Fruit fly (Drosophila melanogaster) whole organism, embryonic: Measurements from ENCODE around the gene CG17154.

Experiments
- Aef1 ChIP-seq: fragments of 200-800 bp; sonication (Bioruptor generic); IDR thresholded peaks from 3 replicates; pipeline ENCODE4 v1.3.6; 2022; ENCODE audit warnings: missing biosample characterization, missing genetic modification characterization
- CG10543 ChIP-seq: fragments of 200-800 bp; sonication (Bioruptor generic); optimal IDR thresholded peaks from 3 replicates; lab custom pipeline; 2017; ENCODE audit warnings: missing biosample characterization, mild to moderate bottlenecking, missing genetic modification characterization, moderate library complexity
- CG10979 ChIP-seq: fragments of 200-800 bp; sonication (Bioruptor generic); optimal IDR thresholded peaks from 2 replicates; lab custom pipeline; 2018; ENCODE audit warnings: missing biosample characterization, mild to moderate bottlenecking, missing genetic modification characterization, moderate library complexity
- CG11398 ChIP-seq: fragments of 200-800 bp; sonication (Bioruptor generic); optimal IDR thresholded peaks from 2 replicates; lab custom pipeline; 2016; ENCODE audit warnings: missing biosample characterization, missing genetic modification characterization
- CG11504 ChIP-seq: fragments of 200-800 bp; sonication (Bioruptor generic); optimal IDR thresholded peaks from 3 replicates; lab custom pipeline; 2019; ENCODE audit warnings: missing biosample characterization, mild to moderate bottlenecking, missing genetic modification characterization, moderate library complexity
- CG1233 ChIP-seq: fragments of 200-800 bp; sonication (Bioruptor generic); optimal IDR thresholded peaks from 4 replicates; lab custom pipeline; 2018; ENCODE audit warnings: missing biosample characterization, mild to moderate bottlenecking, missing genetic modification characterization
- CG14050 ChIP-seq: fragments of 200-800 bp; sonication (Bioruptor generic); IDR thresholded peaks from 3 replicates; pipeline ENCODE4 v1.3.6; 2022; ENCODE audit warnings: missing biosample characterization, missing genetic modification characterization
- CG15601 ChIP-seq: fragments of 200-800 bp; sonication (Bioruptor generic); optimal IDR thresholded peaks from 3 replicates; lab custom pipeline; 2019; ENCODE audit warnings: missing biosample characterization, mild to moderate bottlenecking, missing genetic modification characterization, moderate library complexity
- CG16779 ChIP-seq: fragments of 200-800 bp; sonication (Bioruptor generic); IDR thresholded peaks from 2 replicates; pipeline ENCODE4 v1.3.6; 2022; ENCODE audit warnings: missing biosample characterization, missing genetic modification characterization
- CG2202 ChIP-seq: fragments of 200-800 bp; sonication (Bioruptor generic); optimal IDR thresholded peaks from 2 replicates; lab custom pipeline; 2018; ENCODE audit warnings: missing biosample characterization, mild to moderate bottlenecking, missing genetic modification characterization
- CG30403 ChIP-seq: fragments of 200-800 bp; sonication (Bioruptor generic); optimal IDR thresholded peaks from 3 replicates; lab custom pipeline; 2016; ENCODE audit warnings: missing biosample characterization, missing genetic modification characterization
- CG31441 ChIP-seq: fragments of 200-800 bp; sonication (Bioruptor generic); IDR thresholded peaks from 2 replicates; pipeline ENCODE4 v1.3.6; 2022; ENCODE audit warnings: missing biosample characterization, missing genetic modification characterization
- CG4617 ChIP-seq: fragments of 200-800 bp; sonication (Bioruptor generic); optimal IDR thresholded peaks from 3 replicates; lab custom pipeline; 2016; ENCODE audit warnings: missing biosample characterization, missing genetic modification characterization, borderline replicate concordance
- CG7357 ChIP-seq: fragments of 200-800 bp; sonication (Bioruptor generic); IDR thresholded peaks from 3 replicates; pipeline ENCODE4 v1.3.6; 2022; ENCODE audit warnings: missing biosample characterization, missing genetic modification characterization
- CG7745 ChIP-seq: fragments of 200-800 bp; sonication (Bioruptor generic); optimal IDR thresholded peaks from 2 replicates; lab custom pipeline; 2018; ENCODE audit warnings: missing biosample characterization, mild to moderate bottlenecking, missing genetic modification characterization, moderate library complexity
- CG8388 ChIP-seq: fragments of 200-800 bp; sonication (Bioruptor generic); optimal IDR thresholded peaks from 2 replicates; lab custom pipeline; 2019; ENCODE audit warnings: missing biosample characterization, mild to moderate bottlenecking, missing genetic modification characterization, moderate library complexity
- CG8944 ChIP-seq: fragments of 200-800 bp; sonication (Bioruptor generic); optimal IDR thresholded peaks from 3 replicates; lab custom pipeline; 2016; ENCODE audit warnings: missing biosample characterization, missing genetic modification characterization
- Camta ChIP-seq: fragments of 200-800 bp; sonication (Bioruptor generic); optimal IDR thresholded peaks from 2 replicates; lab custom pipeline; 2016; ENCODE audit warnings: missing biosample characterization, missing genetic modification characterization
- D19A ChIP-seq: fragments of 200-800 bp; optimal IDR thresholded peaks from 3 replicates; lab custom pipeline; 2019; ENCODE audit warnings: missing biosample characterization, mild to moderate bottlenecking, missing genetic modification characterization, moderate library complexity
- Doc2 ChIP-seq: fragments of 200-800 bp; sonication (Bioruptor generic); IDR thresholded peaks from 2 replicates; pipeline ENCODE4 v1.3.6; 2022; ENCODE audit warnings: missing biosample characterization, missing genetic modification characterization
- Elba2 ChIP-seq: fragments of 200-800 bp; sonication (Bioruptor generic); optimal IDR thresholded peaks from 3 replicates; lab custom pipeline; 2016; ENCODE audit warnings: missing biosample characterization, missing genetic modification characterization
- Ets97D ChIP-seq: fragments of 200-800 bp; sonication (Bioruptor generic); optimal IDR thresholded peaks from 3 replicates; lab custom pipeline; 2016; ENCODE audit warnings: missing biosample characterization, missing genetic modification characterization
- Fer2 ChIP-seq: fragments of 200-800 bp; sonication (Bioruptor generic); optimal IDR thresholded peaks from 2 replicates; lab custom pipeline; 2018; ENCODE audit warnings: missing biosample characterization, mild to moderate bottlenecking, missing genetic modification characterization, moderate library complexity
- HmgZ ChIP-seq: fragments of 200-800 bp; sonication (Bioruptor generic); optimal IDR thresholded peaks from 2 replicates; lab custom pipeline; 2018; ENCODE audit warnings: missing biosample characterization, mild to moderate bottlenecking, missing genetic modification characterization
- Hmx ChIP-seq: fragments of 200-800 bp; sonication (Bioruptor generic); optimal IDR thresholded peaks from 2 replicates; lab custom pipeline; 2016; ENCODE audit warnings: missing biosample characterization, missing genetic modification characterization
- MTF-1 ChIP-seq: fragments of 200-800 bp; sonication (Bioruptor generic); optimal IDR thresholded peaks from 2 replicates; lab custom pipeline; 2018; ENCODE audit warnings: missing biosample characterization, mild to moderate bottlenecking, missing genetic modification characterization, borderline replicate concordance
- Myb ChIP-seq: fragments of 200-800 bp; sonication (Bioruptor generic); optimal IDR thresholded peaks from 2 replicates; lab custom pipeline; 2016; ENCODE audit warnings: missing biosample characterization, missing genetic modification characterization
- Sin3A ChIP-seq: fragments of >200 bp; optimal IDR thresholded peaks from 2 replicates; lab custom pipeline; 2018
- Ssrp ChIP-seq: fragments of 200-800 bp; sonication (Bioruptor generic); optimal IDR thresholded peaks from 2 replicates; lab custom pipeline; 2018; ENCODE audit warnings: missing biosample characterization, mild to moderate bottlenecking, missing genetic modification characterization, moderate library complexity
- Usf ChIP-seq: fragments of 200-800 bp; sonication (Bioruptor generic); optimal IDR thresholded peaks from 2 replicates; lab custom pipeline; 2017; ENCODE audit warnings: missing genotype, missing biosample characterization, missing genetic modification characterization
- Xrp1 ChIP-seq: fragments of 200-800 bp; sonication (Bioruptor generic); IDR thresholded peaks from 2 replicates; pipeline ENCODE4 v1.3.6; 2022; ENCODE audit warnings: missing biosample characterization, missing genetic modification characterization
- bbx ChIP-seq: fragments of 200-800 bp; sonication (Bioruptor generic); IDR thresholded peaks from 2 replicates; pipeline ENCODE4 v1.3.6; 2022; ENCODE audit warnings: missing biosample characterization, missing genetic modification characterization; ENCODE audit not compliant: partially characterized antibody
- bowl ChIP-seq: fragments of 200-800 bp; sonication (Bioruptor generic); IDR thresholded peaks from 2 replicates; pipeline ENCODE4 v1.3.6; 2022; ENCODE audit warnings: missing biosample characterization, missing genetic modification characterization
- cas ChIP-seq: fragments of 200-800 bp; sonication (Bioruptor generic); IDR thresholded peaks from 2 replicates; pipeline ENCODE4 v1.3.6; 2022; ENCODE audit warnings: missing biosample characterization, missing genetic modification characterization
- chinmo ChIP-seq: fragments of 200-800 bp; sonication (Bioruptor generic); IDR thresholded peaks from 4 replicates; pipeline ENCODE4 v1.3.6; 2022; ENCODE audit warnings: missing biosample characterization, missing genetic modification characterization; ENCODE audit not compliant: partially characterized antibody
- chn ChIP-seq: fragments of 200-800 bp; sonication (Bioruptor generic); optimal IDR thresholded peaks from 2 replicates; lab custom pipeline; 2016; ENCODE audit warnings: missing biosample characterization, missing genetic modification characterization
- disco-r ChIP-seq: fragments of 200-800 bp; sonication (Bioruptor generic); optimal IDR thresholded peaks from 2 replicates; lab custom pipeline; 2016; ENCODE audit warnings: missing biosample characterization, missing genetic modification characterization
- dmrt11E ChIP-seq: fragments of 200-800 bp; sonication (Bioruptor generic); optimal IDR thresholded peaks from 3 replicates; lab custom pipeline; 2018; ENCODE audit warnings: missing biosample characterization, mild to moderate bottlenecking, missing genetic modification characterization, moderate library complexity
- dmrt99B ChIP-seq: fragments of 200-800 bp; sonication (Bioruptor generic); optimal IDR thresholded peaks from 2 replicates; lab custom pipeline; 2018; ENCODE audit warnings: missing biosample characterization, mild to moderate bottlenecking, missing genetic modification characterization, moderate library complexity
- dpn ChIP-seq, 2 experiments: fragments of 200-800 bp; sonication (Bioruptor generic); optimal IDR thresholded peaks; 3 replicates each; lab custom pipeline; 2016; ENCODE audit warnings: missing biosample characterization in 2 of 2, missing genetic modification characterization in 2 of 2
- ewg ChIP-seq: fragments of 200-800 bp; sonication (Bioruptor generic); optimal IDR thresholded peaks from 3 replicates; lab custom pipeline; 2017; ENCODE audit warnings: mild to moderate bottlenecking, missing biosample characterization, missing genetic modification reagents, missing genetic modification characterization
- gem ChIP-seq: fragments of 200-800 bp; sonication (Bioruptor generic); optimal IDR thresholded peaks from 2 replicates; lab custom pipeline; 2019; ENCODE audit warnings: missing biosample characterization, mild to moderate bottlenecking, missing genetic modification characterization, moderate library complexity
- grau ChIP-seq: fragments of 200-800 bp; optimal IDR thresholded peaks from 3 replicates; lab custom pipeline; 2019; ENCODE audit warnings: missing biosample characterization, mild to moderate bottlenecking, missing genetic modification characterization, moderate library complexity
- ken ChIP-seq: fragments of 200-800 bp; sonication (Bioruptor generic); IDR thresholded peaks from 3 replicates; pipeline ENCODE4 v1.3.6; 2022; ENCODE audit warnings: missing biosample characterization, missing genetic modification characterization
- mam ChIP-seq: fragments of 200-800 bp; sonication (Bioruptor generic); optimal IDR thresholded peaks from 3 replicates; lab custom pipeline; 2016; ENCODE audit warnings: missing biosample characterization, missing genetic modification characterization
- pfk ChIP-seq: fragments of 200-800 bp; sonication (Bioruptor generic); optimal IDR thresholded peaks from 2 replicates; lab custom pipeline; 2018; ENCODE audit warnings: missing biosample characterization, mild to moderate bottlenecking, missing genetic modification characterization, moderate library complexity
- prd ChIP-seq, 3 experiments: fragments of >200 bp in 2 of 3; fragments of 200-800 bp in 1 of 3; sonication (Bioruptor generic) in 1 of 3; optimal IDR thresholded peaks in 2 of 3; IDR thresholded peaks in 1 of 3; 2 replicates in 2 of 3; 3 replicates in 1 of 3; pipeline versions ENCODE4 v1.3.6 to Lab custom; 2017 to 2022; ENCODE audit warnings: missing biosample characterization in 1 of 3, missing genetic modification characterization in 1 of 3
- sd ChIP-seq: fragments of 200-800 bp; sonication (Bioruptor generic); optimal IDR thresholded peaks from 3 replicates; lab custom pipeline; 2018; ENCODE audit warnings: missing biosample characterization, mild to moderate bottlenecking, missing genetic modification characterization, moderate library complexity
- sens ChIP-seq: fragments of 200-800 bp; sonication (Bioruptor generic); peaks from one replicate; lab custom pipeline; 2016; ENCODE audit warnings: missing biosample characterization, missing genetic modification characterization
- slp2 ChIP-seq: fragments of 200-800 bp; sonication (Bioruptor generic); optimal IDR thresholded peaks from 2 replicates; lab custom pipeline; 2016; ENCODE audit warnings: missing biosample characterization, missing genetic modification characterization

The CG17154 gene

DNA sequence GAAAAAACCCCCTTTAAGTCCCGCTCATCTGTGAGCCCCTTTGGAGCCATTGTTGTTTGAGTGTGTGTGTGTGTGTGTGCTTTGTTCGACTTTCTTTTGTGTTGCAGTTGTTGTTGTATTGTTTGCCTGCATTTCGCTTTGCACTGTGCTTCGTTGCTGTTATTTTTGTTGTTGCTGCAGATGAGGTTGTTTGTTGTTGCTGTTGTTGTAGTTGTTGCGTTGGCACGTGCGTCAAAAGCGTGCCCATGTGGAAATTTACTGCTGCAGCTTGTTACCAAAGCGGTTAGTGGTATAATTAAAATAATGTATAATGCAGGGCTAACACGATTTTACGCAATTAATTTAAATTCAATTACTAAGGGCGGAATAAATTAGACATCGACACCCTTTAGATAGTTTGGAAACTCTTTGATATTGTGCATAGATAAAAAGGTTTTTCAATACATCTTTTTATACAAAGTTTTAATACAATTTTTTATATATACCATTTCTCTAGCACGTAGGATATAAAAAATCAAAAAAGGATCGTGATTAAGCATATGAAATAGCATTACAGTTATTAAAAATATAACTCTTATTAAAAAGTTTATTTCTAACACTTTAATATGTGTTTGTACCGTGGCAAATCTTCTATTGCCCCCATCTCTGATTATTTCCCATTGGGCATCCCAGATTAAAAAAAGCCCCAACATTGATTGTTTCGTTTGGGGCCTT lies 1.9 kb downstream of the CG17154 start (continued):
- TF ChIP-seq prd (optimal IDR thresholded peaks at IDR 0.05; lab: Kevin White, UChicago) (no peak), prd (GFP tag; IDR thresholded peaks at IDR 0.05; lab: Robert Waterston, UW) (0 out of 3 replicates have a peak, but pooled peaks have one; percentile 6), bbx (GFP tag; lab: Robert Waterston, UW) (no peak), CG10543 (GFP tag; lab: Kevin White, UChicago) (no peak), ewg (GFP tag; lab: Kevin White, UChicago) (no peak), CG11398 (GFP tag; lab: Kevin White, UChicago) (no peak), Aef1 (GFP tag; lab: Robert Waterston, UW) (no peak), dmrt11E (tag; lab: Kevin White, UChicago) (no peak), CG31441 (GFP tag; lab: Robert Waterston, UW) (no peak), chinmo (GFP tag; lab: Robert Waterston, UW) (peak; percentile 63; the same call in 2 of the 4 replicates), Sin3A (no peak), CG4617 (GFP tag; lab: Kevin White, UChicago) (no peak), chn (GFP tag; lab: Kevin White, UChicago) (no peak), Ssrp (tag; lab: Kevin White, UChicago) (no peak), CG16779 (GFP tag; lab: Robert Waterston, UW) (no peak), grau (tag; lab: Kevin White, UChicago) (no peak), Fer2 (tag; lab: Kevin White, UChicago) (no peak), CG1233 (GFP tag; lab: Kevin White, UChicago) (no peak), CG15601 (tag; lab: Kevin White, UChicago) (no peak), ken (GFP tag; lab: Robert Waterston, UW) (no peak), CG11504 (tag; lab: Kevin White, UChicago) (peak; percentile 53), CG2202 (tag; lab: Kevin White, UChicago) (no peak), CG7357 (GFP tag; lab: Robert Waterston, UW) (no peak), dmrt99B (tag; lab: Kevin White, UChicago) (peak; percentile 26), CG8944 (GFP tag; lab: Kevin White, UChicago) (no peak), CG7745 (tag; lab: Kevin White, UChicago) (no peak), MTF-1 (no peak), CG14050 (GFP tag; lab: Robert Waterston, UW) (no peak), Xrp1 (no peak), Usf (GFP tag; lab: Kevin White, UChicago) (no peak), mam (GFP tag; lab: Kevin White, UChicago) (no peak), slp2 (GFP tag; lab: Kevin White, UChicago) (no peak), Ets97D (GFP tag; lab: Kevin White, UChicago) (no peak), Camta (no peak), Elba2 (GFP tag; lab: Kevin White, UChicago) (no peak), D19A (no peak), gem (tag; lab: Kevin White, UChicago) (peak; percentile 5), CG10979 (tag; lab: Kevin White, UChicago) (peak; percentile 9), Myb (no peak), CG8388 (GFP tag; lab: Kevin White, UChicago) (no peak), dpn (GFP tag; optimal IDR thresholded peaks at IDR 0.05; lab: Kevin White, UChicago) (no peak), HmgZ (tag; lab: Kevin White, UChicago) (no peak), pfk (no peak), sens (GFP tag; lab: Kevin White, UChicago) (peak; percentile 44), sd (tag; lab: Kevin White, UChicago) (no peak), disco-r (GFP tag; lab: Kevin White, UChicago) (no peak), bowl (GFP tag; lab: Robert Waterston, UW) (no peak), Doc2 (GFP tag; lab: Robert Waterston, UW) (no peak), Hmx (GFP tag; lab: Kevin White, UChicago) (no peak), CG30403 (GFP tag; lab: Kevin White, UChicago) (no peak), cas (GFP tag; lab: Robert Waterston, UW) (no peak)
